Fruit fly (Drosophila melanogaster): Measurements from ENCODE around the gene CG8036.

Gene CG8036

dm6 chr3R:8659200-8659897 lies 8.3 kb upstream of the CG8036 start (continued):
- TF ChIP-seq kay (GFP tag; optimal IDR thresholded peaks at IDR 0.05) (peak; percentile 66), CG12104 (GFP tag; optimal IDR thresholded peaks at IDR 0.05) (peak; percentile 66), slp2 (GFP tag; optimal IDR thresholded peaks at IDR 0.05) (no peak), CG4360 (GFP tag; IDR thresholded peaks at IDR 0.05) (0 out of 2 replicates have a peak, but pooled peaks have one; percentile 12), caup (GFP tag; optimal IDR thresholded peaks at IDR 0.05; ENCODE audit: severe bottlenecking) (peak; percentile 65), CG14860 (GFP tag; IDR thresholded peaks at IDR 0.05; ENCODE audit: partially characterized antibody) (no peak), sens-2 (GFP tag; IDR thresholded peaks at IDR 0.05) (0 out of 2 replicates have a peak, but pooled peaks have one; percentile 16), CG2116 (GFP tag; optimal IDR thresholded peaks at IDR 0.05) (no peak), Mad (GFP tag; optimal IDR thresholded peaks at IDR 0.05) (peak; percentile 19), Dbx (GFP tag; IDR thresholded peaks at IDR 0.05) (peak; percentile 55; the same call in 1 of the 3 replicates), Lim3 (GFP tag; IDR thresholded peaks at IDR 0.05) (no peak), ap (GFP tag; IDR thresholded peaks at IDR 0.05) (no peak), Jarid2 (GFP tag; optimal IDR thresholded peaks at IDR 0.05) (no peak), Hr51 (GFP tag; optimal IDR thresholded peaks at IDR 0.05) (peak; percentile 14 to 67), ewg (GFP tag; optimal IDR thresholded peaks at IDR 0.05) (peak; percentile 7), CG4282 (GFP tag; optimal IDR thresholded peaks at IDR 0.05) (peak; percentile 37), org-1 (GFP tag; optimal IDR thresholded peaks at IDR 0.05) (peak; percentile 52), pho (GFP tag; optimal IDR thresholded peaks at IDR 0.05) (peak; percentile 71), CG4328 (GFP tag; optimal IDR thresholded peaks at IDR 0.05) (peak; percentile 47), slou (GFP tag; optimal IDR thresholded peaks at IDR 0.05) (peak; percentile 32), Lpt (GFP tag; optimal IDR thresholded peaks at IDR 0.05) (no peak), CG6254 (GFP tag; optimal IDR thresholded peaks at IDR 0.05) (peak; percentile 46), CG10654 (GFP tag; optimal IDR thresholded peaks at IDR 0.05) (no peak), D19B (GFP tag; optimal IDR thresholded peaks at IDR 0.05) (peak; percentile 34), psq (GFP tag; optimal IDR thresholded peaks at IDR 0.05) (no peak), p53 (GFP tag; optimal IDR thresholded peaks at IDR 0.05) (no peak), schlank (tag; optimal IDR thresholded peaks at IDR 0.05) (peak; percentile 29), gcm2 (GFP tag; optimal IDR thresholded peaks at IDR 0.05) (no peak), HLH4C (GFP tag; IDR thresholded peaks at IDR 0.05; ENCODE audit: partially characterized antibody) (no peak), zen2 (GFP tag; IDR thresholded peaks at IDR 0.05; ENCODE audit: partially characterized antibody) (no peak), CG31224 (GFP tag; IDR thresholded peaks at IDR 0.05) (peak; percentile 36; the same call in 1 of the 2 replicates), Meics (GFP tag; optimal IDR thresholded peaks at IDR 0.05) (peak; percentile 75), CG8359 (GFP tag; optimal IDR thresholded peaks at IDR 0.05; ENCODE audit: borderline replicate concordance) (no peak), emc (GFP tag; optimal IDR thresholded peaks at IDR 0.05) (peak; percentile 10), CG11723 (GFP tag; optimal IDR thresholded peaks at IDR 0.05) (peak; percentile 43), klu (GFP tag; IDR thresholded peaks at IDR 0.05) (no peak), HmgD (GFP tag; optimal IDR thresholded peaks at IDR 0.05) (peak; percentile 1), Lhr (GFP tag; optimal IDR thresholded peaks at IDR 0.05) (no peak), Blimp-1 (GFP tag; optimal IDR thresholded peaks at IDR 0.05) (peak; percentile 45), unpg (GFP tag; optimal IDR thresholded peaks at IDR 0.05) (peak; percentile 58), CG8478 (optimal IDR thresholded peaks at IDR 0.05) (peak; percentile 81), al (GFP tag; IDR thresholded peaks at IDR 0.05) (no peak), seq (GFP tag; IDR thresholded peaks at IDR 0.05) (peak; percentile 58; the same call in 1 of the 2 replicates), CG16779 (GFP tag; IDR thresholded peaks at IDR 0.05) (0 out of 2 replicates have a peak, but pooled peaks have one; percentile 61), sens (GFP tag) (peak; percentile 92), CG7357 (GFP tag; IDR thresholded peaks at IDR 0.05) (no peak), crc (GFP tag; optimal IDR thresholded peaks at IDR 0.05) (peak; percentile 22), Six4 (GFP tag; optimal IDR thresholded peaks at IDR 0.05) (peak; percentile 32), CG6689 (GFP tag; IDR thresholded peaks at IDR 0.05) (peak; percentile 69), hth (optimal IDR thresholded peaks at IDR 0.05) (no peak)

All from whole organism, embryonic.